Worm (Caenorhabditis elegans) whole organism, late embryonic: ENCODE data around the gene ifa-1.

Source experiments
- ahr-1 ChIP-seq: sonication (generic microtip); optimal IDR thresholded peaks from 2 replicates; lab custom pipeline; 2016; ENCODE audit warnings: missing genetic modification characterization, missing compliant biosample characterization
- ama-1 ChIP-seq: fragments of 150-350 bp; optimal IDR thresholded peaks from 2 replicates; lab custom pipeline; 2014
- ceh-31 ChIP-seq: sonication (generic microtip); optimal IDR thresholded peaks from 2 replicates; lab custom pipeline; 2016; ENCODE audit warnings: missing genetic modification characterization, missing compliant biosample characterization
- dmd-4 ChIP-seq: sonication (generic microtip); optimal IDR thresholded peaks from 2 replicates; lab custom pipeline; 2016; ENCODE audit warnings: borderline replicate concordance, missing genetic modification characterization, missing compliant biosample characterization
- elt-2 ChIP-seq: sonication (generic microtip); optimal IDR thresholded peaks from 2 replicates; lab custom pipeline; 2016; ENCODE audit warnings: missing genetic modification reagents, missing genetic modification characterization, missing compliant biosample characterization
- fkh-6 ChIP-seq: sonication (generic microtip); optimal IDR thresholded peaks from 2 replicates; lab custom pipeline; 2016; ENCODE audit warnings: missing genetic modification characterization, missing compliant biosample characterization
- gmeb-2 ChIP-seq: sonication (generic microtip); optimal IDR thresholded peaks from 2 replicates; lab custom pipeline; 2016; ENCODE audit warnings: missing genetic modification characterization, inconsistent platforms, missing compliant biosample characterization
- mec-3 ChIP-seq: sonication (generic microtip); optimal IDR thresholded peaks from 2 replicates; lab custom pipeline; 2016; ENCODE audit warnings: borderline replicate concordance, missing genetic modification characterization, missing compliant biosample characterization
- nfya-1 ChIP-seq: sonication (generic microtip); optimal IDR thresholded peaks from 2 replicates; lab custom pipeline; 2017; ENCODE audit warnings: missing genetic modification characterization, mild to moderate bottlenecking, missing compliant biosample characterization, antibody characterized with exemption, moderate library complexity
- nhr-11 ChIP-seq: fragments of 150-350 bp; optimal IDR thresholded peaks from 2 replicates; lab custom pipeline; 2014; ENCODE audit warnings: missing biosample characterization, missing genetic modification characterization
- pag-3 ChIP-seq: sonication (generic microtip); optimal IDR thresholded peaks from 2 replicates; lab custom pipeline; 2016; ENCODE audit warnings: missing compliant biosample characterization, missing genetic modification characterization, borderline replicate concordance
- pros-1 ChIP-seq: fragments of 150-350 bp; optimal IDR thresholded peaks from 2 replicates; lab custom pipeline; 2014; ENCODE audit warnings: missing biosample characterization, missing genetic modification reagents, missing genetic modification characterization
- tbx-2 ChIP-seq: sonication (generic microtip); optimal IDR thresholded peaks from 2 replicates; lab custom pipeline; 2016; ENCODE audit warnings: missing genetic modification characterization, missing compliant biosample characterization

ce11 chrX:11299642-11300307 is 28.8 kb downstream of the ifa-1 start, which contains the start of the genes snrp-40.1 and F08G12.3:
- TF ChIP-seq ceh-31 (tag; lab: Kevin White, UChicago) (peak; percentile 82), pros-1 (peak; percentile 44), nfya-1 (tag; lab: Kevin White, UChicago) (peak; percentile 83), pag-3 (tag; lab: Kevin White, UChicago) (no peak), elt-2 (tag; lab: Kevin White, UChicago) (peak; percentile 62), fkh-6 (tag; lab: Kevin White, UChicago) (no peak), dmd-4 (tag; lab: Kevin White, UChicago) (peak; percentile 3), gmeb-2 (tag; lab: Kevin White, UChicago) (no peak), tbx-2 (peak; percentile 86), nhr-11 (tag; lab: Kevin White, UChicago) (no peak), ahr-1 (tag; lab: Kevin White, UChicago) (no peak), mec-3 (tag; lab: Kevin White, UChicago) (no peak), ama-1 (lab: Kevin White, UChicago) (no peak)
